Worm (Caenorhabditis elegans) whole organism, midembryonic: ENCODE results near the gene cpsf-4.

ENCODE experiments used
- T22C8.4 ChIP-seq: fragments of 200-800 bp; sonication (Bioruptor generic); IDR thresholded peaks from 2 replicates; pipeline ENCODE4 v1.3.6; 2022; ENCODE audit warnings: missing genetic modification characterization, missing compliant biosample characterization
- cog-1 ChIP-seq: sonication (generic microtip); optimal IDR thresholded peaks from 2 replicates; lab custom pipeline; 2016; ENCODE audit warnings: missing genetic modification characterization, missing compliant biosample characterization
- ref-1 ChIP-seq: fragments of 200-800 bp; sonication (Bioruptor generic); conservative IDR thresholded peaks from 2 replicates; pipeline ENCODE4 v1.3.6; 2022; ENCODE audit warnings: missing genetic modification reagents, missing genetic modification characterization, missing compliant biosample characterization
- ztf-29 ChIP-seq: fragments of 200-800 bp; sonication (Bioruptor generic); IDR thresholded peaks from 2 replicates; pipeline ENCODE4 v1.3.6; 2022; ENCODE audit warnings: missing genetic modification reagents, missing genetic modification characterization, missing compliant biosample characterization

- TF ChIP-seq T22C8.4 (GFP tag; lab: Robert Waterston, UW), result no peak
- TF ChIP-seq ztf-29 (GFP tag; lab: Robert Waterston, UW), result no peak
- no peak for TF ChIP-seq cog-1 (tag; lab: Kevin White, UChicago)
- no peak for TF ChIP-seq ref-1
These were observed at the start of gene cpsf-4 for ce11 chrIV:12093384-12093783.
